Fruit fly (Drosophila melanogaster) whole organism, embryonic: ENCODE data around the gene h-cup.

Experiments used
- Abd-B ChIP-seq: fragments of 200-800 bp; sonication (Bioruptor generic); optimal IDR thresholded peaks from 2 replicates; lab custom pipeline; 2018; ENCODE audit warnings: missing biosample characterization, mild to moderate bottlenecking, missing genetic modification characterization, moderate library complexity
- Atf3 ChIP-seq: fragments of 200-800 bp; sonication (Bioruptor generic); optimal IDR thresholded peaks from 3 replicates; lab custom pipeline; 2016; ENCODE audit warnings: missing biosample characterization, missing genetic modification characterization
- Bdp1 ChIP-seq: fragments of 200-800 bp; sonication (Bioruptor generic); optimal IDR thresholded peaks from 3 replicates; lab custom pipeline; 2016; ENCODE audit warnings: missing biosample characterization, missing genetic modification characterization
- CG10267 ChIP-seq: fragments of 200-800 bp; sonication (Bioruptor generic); optimal IDR thresholded peaks from 2 replicates; lab custom pipeline; 2018; ENCODE audit warnings: missing biosample characterization, mild to moderate bottlenecking, missing genetic modification characterization, moderate library complexity
- CG10462 ChIP-seq: fragments of 200-800 bp; sonication (Bioruptor generic); optimal IDR thresholded peaks from 2 replicates; lab custom pipeline; 2016; ENCODE audit warnings: missing biosample characterization, missing genetic modification characterization
- CG11247 ChIP-seq: fragments of 200-800 bp; sonication (Bioruptor generic); IDR thresholded peaks from 2 replicates; pipeline ENCODE4 v1.3.6; 2022; ENCODE audit warnings: missing biosample characterization, missing genetic modification characterization
- CG13775 ChIP-seq: fragments of 200-800 bp; sonication (Bioruptor generic); optimal IDR thresholded peaks from 3 replicates; lab custom pipeline; 2017; ENCODE audit warnings: missing biosample characterization, mild to moderate bottlenecking, missing genetic modification characterization
- CG14710 ChIP-seq: fragments of 200-800 bp; sonication (Bioruptor generic); optimal IDR thresholded peaks from 3 replicates; lab custom pipeline; 2019; ENCODE audit warnings: missing biosample characterization, mild to moderate bottlenecking, missing genetic modification characterization, moderate library complexity
- CG14965 ChIP-seq: fragments of 200-800 bp; sonication (Bioruptor generic); optimal IDR thresholded peaks from 2 replicates; lab custom pipeline; 2016; ENCODE audit warnings: missing biosample characterization, missing genetic modification characterization, borderline replicate concordance
- CG15601 ChIP-seq: fragments of 200-800 bp; sonication (Bioruptor generic); optimal IDR thresholded peaks from 3 replicates; lab custom pipeline; 2019; ENCODE audit warnings: missing biosample characterization, mild to moderate bottlenecking, missing genetic modification characterization, moderate library complexity
- CG1602 ChIP-seq: fragments of 200-800 bp; sonication (Bioruptor generic); optimal IDR thresholded peaks from 3 replicates; lab custom pipeline; 2016; ENCODE audit warnings: missing biosample characterization, missing genetic modification characterization
- CG1603 ChIP-seq: fragments of 200-800 bp; sonication (Bioruptor generic); optimal IDR thresholded peaks from 2 replicates; lab custom pipeline; 2019; ENCODE audit warnings: missing biosample characterization, mild to moderate bottlenecking, missing genetic modification characterization, moderate library complexity
- CG17802 ChIP-seq: fragments of 200-800 bp; sonication (Bioruptor generic); optimal IDR thresholded peaks from 2 replicates; lab custom pipeline; 2018; ENCODE audit warnings: missing biosample characterization, mild to moderate bottlenecking, missing genetic modification characterization, moderate library complexity
- CG18764 ChIP-seq: fragments of 200-800 bp; sonication (Bioruptor generic); optimal IDR thresholded peaks from 3 replicates; lab custom pipeline; 2016; ENCODE audit warnings: missing biosample characterization, missing genetic modification characterization
- CG2129 ChIP-seq: fragments of 200-800 bp; sonication (Bioruptor generic); IDR thresholded peaks from 2 replicates; pipeline ENCODE4 v1.3.6; 2022; ENCODE audit warnings: missing biosample characterization, missing genetic modification characterization; ENCODE audit not compliant: partially characterized antibody
- CG31441 ChIP-seq: fragments of 200-800 bp; sonication (Bioruptor generic); IDR thresholded peaks from 2 replicates; pipeline ENCODE4 v1.3.6; 2022; ENCODE audit warnings: missing biosample characterization, missing genetic modification characterization
- CG42726 ChIP-seq: fragments of 200-800 bp; sonication (Bioruptor generic); IDR thresholded peaks from 2 replicates; pipeline ENCODE4 v1.3.6; 2022; ENCODE audit warnings: missing biosample characterization, missing genetic modification characterization; ENCODE audit not compliant: partially characterized antibody
- CG5180 ChIP-seq: fragments of 200-800 bp; sonication (Bioruptor generic); optimal IDR thresholded peaks from 3 replicates; lab custom pipeline; 2017; ENCODE audit warnings: missing biosample characterization, missing genetic modification characterization, mild to moderate bottlenecking, moderate library complexity, missing genetic modification reagents
- CG6654 ChIP-seq: fragments of 200-800 bp; sonication (Bioruptor generic); optimal IDR thresholded peaks from 2 replicates; lab custom pipeline; 2017; ENCODE audit warnings: missing biosample characterization, mild to moderate bottlenecking, missing genetic modification characterization
- CG7928 ChIP-seq: fragments of 200-800 bp; sonication (Bioruptor generic); optimal IDR thresholded peaks from 2 replicates; lab custom pipeline; 2017; ENCODE audit warnings: missing biosample characterization, mild to moderate bottlenecking, missing genetic modification characterization
- CHES-1-like ChIP-seq: fragments of 200-800 bp; sonication (Bioruptor generic); optimal IDR thresholded peaks from 2 replicates; lab custom pipeline; 2016; ENCODE audit warnings: missing biosample characterization, missing genetic modification characterization
- Dad ChIP-seq: fragments of 200-800 bp; sonication (Bioruptor generic); optimal IDR thresholded peaks from 3 replicates; lab custom pipeline; 2016; ENCODE audit warnings: missing biosample characterization, missing genetic modification characterization
- Dek ChIP-seq: fragments of 200-800 bp; sonication (Bioruptor generic); optimal IDR thresholded peaks from 3 replicates; lab custom pipeline; 2019; ENCODE audit warnings: missing biosample characterization, mild to moderate bottlenecking, missing genetic modification characterization, moderate library complexity
- Dll ChIP-seq: fragments of 200-800 bp; sonication (Bioruptor generic); IDR thresholded peaks from 4 replicates; pipeline ENCODE4 v1.3.6; 2022; ENCODE audit warnings: missing biosample characterization, missing genetic modification characterization; ENCODE audit not compliant: partially characterized antibody
- Ets97D ChIP-seq: fragments of 200-800 bp; sonication (Bioruptor generic); optimal IDR thresholded peaks from 3 replicates; lab custom pipeline; 2016; ENCODE audit warnings: missing biosample characterization, missing genetic modification characterization
- HLH54F ChIP-seq: fragments of 200-800 bp; sonication (Bioruptor generic); optimal IDR thresholded peaks from 3 replicates; lab custom pipeline; 2016; ENCODE audit warnings: missing biosample characterization, missing genetic modification characterization
- Hmr ChIP-seq: fragments of 200-800 bp; sonication (Bioruptor generic); optimal IDR thresholded peaks from 3 replicates; lab custom pipeline; 2017; ENCODE audit warnings: mild to moderate bottlenecking, missing biosample characterization, missing genetic modification reagents, missing genetic modification characterization
- Hr51 ChIP-seq, 2 experiments: fragments of 200-800 bp; sonication (Bioruptor generic); optimal IDR thresholded peaks; 2 replicates in 1 of 2; 3 replicates in 1 of 2; lab custom pipeline; 2016 to 2018; ENCODE audit warnings: missing biosample characterization in 2 of 2, missing genetic modification characterization in 2 of 2, mild to moderate bottlenecking in 1 of 2, moderate library complexity in 1 of 2
- Jarid2 ChIP-seq: fragments of 200-800 bp; sonication (Bioruptor generic); optimal IDR thresholded peaks from 3 replicates; lab custom pipeline; 2017; ENCODE audit warnings: mild to moderate bottlenecking, missing biosample characterization, missing genetic modification reagents, missing genetic modification characterization
- Nf-YC ChIP-seq: fragments of 200-800 bp; optimal IDR thresholded peaks from 3 replicates; lab custom pipeline; 2019; ENCODE audit warnings: missing biosample characterization, mild to moderate bottlenecking, missing genetic modification characterization, moderate library complexity
- bsh ChIP-seq, 2 experiments: fragments of 200-800 bp; sonication (Bioruptor generic); optimal IDR thresholded peaks; 2 replicates each; lab custom pipeline; 2017 to 2018; ENCODE audit warnings: mild to moderate bottlenecking in 2 of 2, missing biosample characterization in 2 of 2, missing genetic modification characterization in 2 of 2, moderate library complexity in 1 of 2
- cas ChIP-seq: fragments of 200-800 bp; sonication (Bioruptor generic); IDR thresholded peaks from 2 replicates; pipeline ENCODE4 v1.3.6; 2022; ENCODE audit warnings: missing biosample characterization, missing genetic modification characterization
- chm ChIP-seq: fragments of 200-800 bp; sonication (Bioruptor generic); IDR thresholded peaks from 2 replicates; pipeline ENCODE4 v1.3.6; 2022; ENCODE audit warnings: missing biosample characterization, missing genetic modification characterization
- croc ChIP-seq: fragments of 200-800 bp; sonication (Bioruptor generic); conservative IDR thresholded peaks from 3 replicates; pipeline ENCODE4 v1.3.6; 2022; ENCODE audit warnings: missing biosample characterization, missing genetic modification characterization
- disco-r ChIP-seq: fragments of 200-800 bp; sonication (Bioruptor generic); optimal IDR thresholded peaks from 2 replicates; lab custom pipeline; 2016; ENCODE audit warnings: missing biosample characterization, missing genetic modification characterization
- dysf ChIP-seq: fragments of 200-800 bp; sonication (Bioruptor generic); IDR thresholded peaks from 3 replicates; pipeline ENCODE4 v1.3.6; 2022; ENCODE audit warnings: missing biosample characterization, missing genetic modification characterization
- exex ChIP-seq: fragments of 200-800 bp; sonication (Bioruptor generic); optimal IDR thresholded peaks from 4 replicates; lab custom pipeline; 2018; ENCODE audit warnings: missing biosample characterization, mild to moderate bottlenecking, missing genetic modification characterization, moderate library complexity
- gem ChIP-seq: fragments of 200-800 bp; sonication (Bioruptor generic); optimal IDR thresholded peaks from 2 replicates; lab custom pipeline; 2019; ENCODE audit warnings: missing biosample characterization, mild to moderate bottlenecking, missing genetic modification characterization, moderate library complexity
- gsb ChIP-seq: fragments of 200-800 bp; sonication (Bioruptor generic); IDR thresholded peaks from 2 replicates; pipeline ENCODE4 v1.3.6; 2022; ENCODE audit warnings: missing biosample characterization, missing genetic modification characterization
- ind ChIP-seq: fragments of 200-800 bp; sonication (Bioruptor generic); optimal IDR thresholded peaks from 3 replicates; lab custom pipeline; 2016; ENCODE audit warnings: missing biosample characterization, missing genetic modification characterization
- klu ChIP-seq: fragments of 200-800 bp; sonication (Bioruptor generic); IDR thresholded peaks from 2 replicates; pipeline ENCODE4 v1.3.6; 2022; ENCODE audit warnings: missing biosample characterization, missing genetic modification characterization
- mld ChIP-seq: fragments of 200-800 bp; sonication (Bioruptor generic); IDR thresholded peaks from 3 replicates; pipeline ENCODE4 v1.3.6; 2022; ENCODE audit warnings: missing biosample characterization, missing genetic modification characterization; ENCODE audit not compliant: partially characterized antibody
- pfk ChIP-seq: fragments of 200-800 bp; sonication (Bioruptor generic); optimal IDR thresholded peaks from 2 replicates; lab custom pipeline; 2018; ENCODE audit warnings: missing biosample characterization, mild to moderate bottlenecking, missing genetic modification characterization, moderate library complexity
- pho ChIP-seq: fragments of 200-800 bp; sonication (Bioruptor generic); optimal IDR thresholded peaks from 2 replicates; lab custom pipeline; 2016; ENCODE audit warnings: missing biosample characterization, missing genetic modification characterization
- pum ChIP-seq: fragments of 200-800 bp; sonication (Bioruptor generic); optimal IDR thresholded peaks from 2 replicates; lab custom pipeline; 2016; ENCODE audit warnings: missing biosample characterization, missing genetic modification characterization
- ro ChIP-seq: fragments of 200-800 bp; sonication (Bioruptor generic); IDR thresholded peaks from 2 replicates; pipeline ENCODE4 v1.3.6; 2022; ENCODE audit warnings: missing biosample characterization, missing genetic modification characterization
- shn ChIP-seq: fragments of 200-800 bp; sonication (Bioruptor generic); optimal IDR thresholded peaks from 3 replicates; lab custom pipeline; 2016; ENCODE audit warnings: missing biosample characterization, missing genetic modification characterization
- stwl ChIP-seq: fragments of 200-800 bp; sonication (Bioruptor generic); optimal IDR thresholded peaks from 3 replicates; lab custom pipeline; 2018; ENCODE audit warnings: missing biosample characterization, mild to moderate bottlenecking, missing genetic modification characterization, moderate library complexity
- tna ChIP-seq: fragments of 200-800 bp; sonication (Bioruptor generic); IDR thresholded peaks from 2 replicates; pipeline ENCODE4 v1.3.6; 2022; ENCODE audit warnings: missing biosample characterization, missing genetic modification characterization; ENCODE audit not compliant: partially characterized antibody
- yki ChIP-seq: fragments of >200 bp; optimal IDR thresholded peaks from 3 replicates; lab custom pipeline; 2018

h-cup gene

DNA sequence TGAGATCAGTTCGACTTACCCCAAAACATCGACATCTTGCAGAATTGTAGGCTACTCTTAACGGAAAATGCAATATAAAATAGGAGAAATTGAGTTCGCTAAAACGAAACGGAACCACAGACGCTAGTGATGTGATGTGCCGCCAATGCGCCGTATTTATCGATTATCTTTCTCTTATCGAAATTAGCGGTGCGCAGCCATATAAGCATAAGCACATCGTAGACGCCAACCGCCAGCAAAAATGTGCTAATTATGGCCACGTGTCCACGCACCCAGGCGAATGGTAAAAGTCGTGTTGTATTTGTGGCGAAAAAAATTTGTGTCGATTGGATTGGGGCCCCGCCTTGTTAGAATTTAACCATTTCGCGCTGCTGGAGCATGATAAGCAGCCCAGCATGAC, 49.8 kb downstream of the h-cup start, which contains the start of the genes Fkbp39 and Cyfip (continued):
- TF ChIP-seq gem (tag; lab: Kevin White, UChicago) = no peak
- no peak for TF ChIP-seq CG6654 (GFP tag; lab: Kevin White, UChicago)
- TF ChIP-seq stwl (tag; lab: Kevin White, UChicago) = peak; percentile 65
- peak; percentile 53 for TF ChIP-seq CG15601 (tag; lab: Kevin White, UChicago)
- no peak for TF ChIP-seq chm (GFP tag; lab: Robert Waterston, UW)
- no peak for TF ChIP-seq disco-r (GFP tag; lab: Kevin White, UChicago)
- peak; percentile 40 for TF ChIP-seq CG13775 (GFP tag; lab: Kevin White, UChicago)
- TF ChIP-seq Jarid2 (GFP tag; lab: Kevin White, UChicago) = no peak
- TF ChIP-seq Dad (GFP tag; lab: Kevin White, UChicago) = peak; percentile 59
- TF ChIP-seq CG42726 (GFP tag; lab: Robert Waterston, UW) = peak; percentile 80
- TF ChIP-seq Hmr (GFP tag; lab: Kevin White, UChicago) = peak; percentile 78
- peak; percentile 30 for TF ChIP-seq Dek
- TF ChIP-seq CG7928 (GFP tag; lab: Kevin White, UChicago) = peak; percentile 38
- TF ChIP-seq CHES-1-like (GFP tag; lab: Kevin White, UChicago) = peak; percentile 92
- TF ChIP-seq CG1602 = no peak
- no peak for TF ChIP-seq croc (GFP tag; lab: Robert Waterston, UW)
- TF ChIP-seq CG14710 (tag; lab: Kevin White, UChicago) = peak; percentile 75
- peak; percentile 69 for TF ChIP-seq pho (GFP tag; lab: Kevin White, UChicago)
- peak; percentile 95 for TF ChIP-seq Ets97D (GFP tag; lab: Kevin White, UChicago)
- TF ChIP-seq exex (tag; lab: Kevin White, UChicago) = no peak
- TF ChIP-seq CG2129 (GFP tag; lab: Robert Waterston, UW) = no peak
- TF ChIP-seq klu (GFP tag; lab: Robert Waterston, UW) = no peak
- no peak for TF ChIP-seq CG18764 (GFP tag; lab: Kevin White, UChicago)
- TF ChIP-seq CG31441 (GFP tag; lab: Robert Waterston, UW) = no peak
- no peak for TF ChIP-seq yki (lab: Kevin White, UChicago)
- TF ChIP-seq Nf-YC = no peak
- TF ChIP-seq ind (GFP tag; lab: Kevin White, UChicago) = peak; percentile 25
- TF ChIP-seq CG5180 (GFP tag; lab: Kevin White, UChicago) = no peak
- TF ChIP-seq pfk = peak; percentile 15
- TF ChIP-seq CG10462 = no peak
- TF ChIP-seq gsb (GFP tag; lab: Robert Waterston, UW) = no peak
- TF ChIP-seq Bdp1 = peak; percentile 19
- peak; percentile 32 for TF ChIP-seq pum (GFP tag; lab: Kevin White, UChicago)
- peak in 1 of 2 experiments; percentile 16 for TF ChIP-seq bsh (GFP tag; optimal IDR thresholded peaks at IDR 0.05; lab: Kevin White, UChicago)
- no peak for TF ChIP-seq Atf3 (GFP tag; lab: Kevin White, UChicago)
- no peak; the same call in 1 of the 2 replicates for TF ChIP-seq cas (GFP tag; lab: Robert Waterston, UW)
- TF ChIP-seq CG1603 (tag; lab: Kevin White, UChicago) = peak; percentile 93
- peak; percentile 49 for TF ChIP-seq shn (GFP tag; lab: Kevin White, UChicago)
- peak; percentile 74 for TF ChIP-seq Dll (GFP tag; lab: Robert Waterston, UW)
- peak; percentile 60 for TF ChIP-seq CG10267 (tag; lab: Kevin White, UChicago)
- no peak for TF ChIP-seq ro (GFP tag; lab: Robert Waterston, UW)
- no peak for TF ChIP-seq CG17802 (tag; lab: Kevin White, UChicago)
- peak; percentile 40; the same call in 1 of the 3 replicates for TF ChIP-seq mld
- peak; percentile 48 for TF ChIP-seq Abd-B (GFP tag; lab: Kevin White, UChicago)
- 0 out of 2 replicates have a peak, but pooled peaks have one; percentile 20 for TF ChIP-seq CG11247 (GFP tag; lab: Robert Waterston, UW)
- 0 out of 2 replicates have a peak, but pooled peaks have one; percentile 34 for TF ChIP-seq tna (GFP tag; lab: Robert Waterston, UW)
- no peak for TF ChIP-seq CG14965 (GFP tag; lab: Kevin White, UChicago)
- TF ChIP-seq HLH54F (GFP tag; lab: Kevin White, UChicago) = peak; percentile 64
- TF ChIP-seq dysf (GFP tag; lab: Robert Waterston, UW) = 0 out of 3 replicates have a peak, but pooled peaks have one; percentile 21
- TF ChIP-seq Hr51 (GFP tag; optimal IDR thresholded peaks at IDR 0.05; lab: Kevin White, UChicago) = peak in 1 of 2 experiments; percentile 48
